Worm (Caenorhabditis elegans): ENCODE measurements around the gene R10D12.6.

ce11 chrV:13931952-13932351 is 17.2 kb upstream of the R10D12.6 start:
- no peak for TF ChIP-seq nhr-25 (tag; optimal IDR thresholded peaks at IDR 0.05)
- no peak for TF ChIP-seq elt-3 (tag; optimal IDR thresholded peaks at IDR 0.05)
- no peak for TF ChIP-seq ztf-11 (tag; optimal IDR thresholded peaks at IDR 0.05)
- TF ChIP-seq aly-2 (tag; optimal IDR thresholded peaks at IDR 0.05), result no peak
- no peak for TF ChIP-seq nhr-237 (tag; optimal IDR thresholded peaks at IDR 0.05)
- TF ChIP-seq ZK546.5 (tag; optimal IDR thresholded peaks at IDR 0.05), result no peak
- TF ChIP-seq unc-62 (GFP tag; optimal IDR thresholded peaks at IDR 0.05), result no peak
- TF ChIP-seq egl-27 (tag; optimal IDR thresholded peaks at IDR 0.05), result no peak
- TF ChIP-seq elt-1 (tag; optimal IDR thresholded peaks at IDR 0.05), result no peak
- TF ChIP-seq sma-3 (GFP tag; optimal IDR thresholded peaks at IDR 0.05), result no peak
- no peak for TF ChIP-seq nhr-129 (tag; optimal IDR thresholded peaks at IDR 0.05)
- TF ChIP-seq F13H6.1 (tag; optimal IDR thresholded peaks at IDR 0.05), result no peak
- no peak for TF ChIP-seq nhr-21 (tag; optimal IDR thresholded peaks at IDR 0.05)
- TF ChIP-seq lsy-2 (tag; optimal IDR thresholded peaks at IDR 0.05), result no peak

All from whole organism, L2 larva.